Worm (Caenorhabditis elegans) whole organism, mixed stage, embryonic: ENCODE results near the gene F35B12.10.

Experiments
- ceh-43 ChIP-seq: fragments of 200-800 bp; sonication (Bioruptor generic); optimal IDR thresholded peaks from 2 replicates; lab custom pipeline; 2018; ENCODE audit warnings: mild to moderate bottlenecking, missing genetic modification characterization, moderate library complexity, missing compliant biosample characterization
- ces-1 ChIP-seq: fragments of 150-350 bp; optimal IDR thresholded peaks from 2 replicates; lab custom pipeline; 2014; ENCODE audit warnings: missing biosample characterization, missing genetic modification reagents, missing genetic modification characterization
- flh-1 ChIP-seq: fragments of 200-800 bp; sonication (Bioruptor generic); optimal IDR thresholded peaks from 2 replicates; lab custom pipeline; 2018; ENCODE audit warnings: mild to moderate bottlenecking, missing genetic modification characterization, moderate library complexity, missing compliant biosample characterization
- nhr-28 ChIP-seq: fragments of 150-350 bp; optimal IDR thresholded peaks from 2 replicates; lab custom pipeline; 2014; ENCODE audit warnings: missing biosample characterization, missing genetic modification characterization
- sem-2 ChIP-seq: fragments of 200-800 bp; sonication (Bioruptor generic); optimal IDR thresholded peaks from 2 replicates; lab custom pipeline; 2018; ENCODE audit warnings: mild to moderate bottlenecking, missing genetic modification characterization, missing compliant biosample characterization
- snpc-4 ChIP-seq: fragments of 150-350 bp; optimal IDR thresholded peaks from 2 replicates; lab custom pipeline; 2014; ENCODE audit warnings: missing biosample characterization, missing genetic modification characterization
- unc-62 ChIP-seq: fragments of 150-350 bp; optimal IDR thresholded peaks from 2 replicates; lab custom pipeline; 2014; ENCODE audit warnings: missing biosample characterization, missing genetic modification reagents, missing genetic modification characterization

- TF ChIP-seq unc-62 (GFP tag; lab: Kevin White, UChicago) (no peak), snpc-4 (tag; lab: Kevin White, UChicago) (no peak), nhr-28 (no peak), sem-2 (GFP tag; lab: Kevin White, UChicago) (no peak), ces-1 (no peak), flh-1 (GFP tag; lab: Kevin White, UChicago) (no peak), ceh-43 (no peak)
These were observed 44.0 kb downstream of the F35B12.10 start for ce11 chrV:11585122-11585521.
